Fruit fly (Drosophila melanogaster): Measurements from ENCODE around the gene Srp72.

dm6 chr3R:20556281-20557113 is 32.0 kb upstream of the Srp72 start:
- TF ChIP-seq pad (GFP tag; optimal IDR thresholded peaks at IDR 0.05): peak; percentile 62
- peak; percentile 43 for TF ChIP-seq Crg-1 (GFP tag; optimal IDR thresholded peaks at IDR 0.05)
- no peak for TF ChIP-seq Mnt (GFP tag; optimal IDR thresholded peaks at IDR 0.05)
- TF ChIP-seq bab1 (GFP tag; optimal IDR thresholded peaks at IDR 0.05): no peak
- TF ChIP-seq cnc (optimal IDR thresholded peaks at IDR 0.05): peak in 1 of 2 experiments; percentile 23
- peak; percentile 86 for TF ChIP-seq CG7101 (tag; optimal IDR thresholded peaks at IDR 0.05)
- peak; percentile 54 for TF ChIP-seq CG1620 (GFP tag; optimal IDR thresholded peaks at IDR 0.05)
- peak; percentile 88 for TF ChIP-seq CG5204 (GFP tag; optimal IDR thresholded peaks at IDR 0.05)
- TF ChIP-seq CG7045 (GFP tag; optimal IDR thresholded peaks at IDR 0.05): peak; percentile 84
- peak; percentile 77 for TF ChIP-seq kay (GFP tag; ENCODE audit: borderline replicate concordance)
- TF ChIP-seq CG14711 (tag; optimal IDR thresholded peaks at IDR 0.05): peak; percentile 84
- TF ChIP-seq cic (GFP tag; optimal IDR thresholded peaks at IDR 0.05): peak; percentile 90
- TF ChIP-seq CG11617 (GFP tag; optimal IDR thresholded peaks at IDR 0.05): peak; percentile 81

Data from whole organism, adult.